Worm (Caenorhabditis elegans) whole organism, mixed stage, embryonic: ENCODE data around the gene F48E3.6.

Experiments
- bed-3 ChIP-seq: fragments of 200-800 bp; sonication (Bioruptor generic); optimal IDR thresholded peaks from 3 replicates; lab custom pipeline; 2018; ENCODE audit warnings: mild to moderate bottlenecking, missing genetic modification characterization, moderate library complexity, missing compliant biosample characterization
- blmp-1 ChIP-seq: fragments of 150-350 bp; optimal IDR thresholded peaks from 2 replicates; lab custom pipeline; 2014; ENCODE audit warnings: missing biosample characterization, missing genetic modification characterization
- ceh-43 ChIP-seq: fragments of 200-800 bp; sonication (Bioruptor generic); optimal IDR thresholded peaks from 2 replicates; lab custom pipeline; 2018; ENCODE audit warnings: mild to moderate bottlenecking, missing genetic modification characterization, moderate library complexity, missing compliant biosample characterization
- cnd-1 ChIP-seq: fragments of 200-800 bp; sonication (Bioruptor generic); optimal IDR thresholded peaks from 2 replicates; lab custom pipeline; 2018; ENCODE audit warnings: mild to moderate bottlenecking, missing genetic modification characterization, missing compliant biosample characterization
- elt-1 ChIP-seq: sonication (generic microtip); optimal IDR thresholded peaks from 2 replicates; lab custom pipeline; 2017; ENCODE audit warnings: missing genetic modification characterization, mild to moderate bottlenecking, missing compliant biosample characterization, antibody characterized with exemption, moderate library complexity, borderline replicate concordance; ENCODE audit not compliant: insufficient read depth
- lin-13 ChIP-seq: fragments of 150-350 bp; optimal IDR thresholded peaks from 2 replicates; lab custom pipeline; 2014; ENCODE audit warnings: missing biosample characterization, missing genetic modification characterization
- lsy-2 ChIP-seq: fragments of 150-350 bp; optimal IDR thresholded peaks from 2 replicates; lab custom pipeline; 2014; ENCODE audit warnings: missing biosample characterization, missing genetic modification characterization
- mab-5 ChIP-seq: fragments of 150-350 bp; optimal IDR thresholded peaks from 2 replicates; lab custom pipeline; 2014; ENCODE audit warnings: missing biosample characterization, missing genetic modification characterization
- nhr-237 ChIP-seq: fragments of 150-350 bp; optimal IDR thresholded peaks from 2 replicates; lab custom pipeline; 2014; ENCODE audit warnings: missing biosample characterization, missing genetic modification characterization
- snpc-4 ChIP-seq: fragments of 150-350 bp; optimal IDR thresholded peaks from 2 replicates; lab custom pipeline; 2014; ENCODE audit warnings: missing biosample characterization, missing genetic modification characterization
- tbx-8 ChIP-seq: fragments of 200-800 bp; sonication (Bioruptor generic); optimal IDR thresholded peaks from 2 replicates; lab custom pipeline; 2018; ENCODE audit warnings: mild to moderate bottlenecking, missing genetic modification characterization, moderate library complexity, missing compliant biosample characterization
- unc-120 ChIP-seq: sonication (generic microtip); optimal IDR thresholded peaks from 2 replicates; lab custom pipeline; 2017; ENCODE audit warnings: missing genetic modification characterization, missing compliant biosample characterization; ENCODE audit not compliant: poor library complexity, severe bottlenecking
- unc-39 ChIP-seq: fragments of 150-350 bp; optimal IDR thresholded peaks from 2 replicates; lab custom pipeline; 2014; ENCODE audit warnings: missing biosample characterization, missing genetic modification characterization
- ztf-11 ChIP-seq: fragments of 150-350 bp; optimal IDR thresholded peaks from 2 replicates; lab custom pipeline; 2014; ENCODE audit warnings: missing biosample characterization, missing genetic modification characterization

- TF ChIP-seq unc-120, result no peak
- no peak for TF ChIP-seq blmp-1 (tag; lab: Kevin White, UChicago)
- no peak for TF ChIP-seq mab-5 (tag; lab: Kevin White, UChicago)
- peak; percentile 64 for TF ChIP-seq lsy-2 (tag; lab: Kevin White, UChicago)
- no peak for TF ChIP-seq ztf-11
- no peak for TF ChIP-seq lin-13 (tag; lab: Kevin White, UChicago)
- TF ChIP-seq ceh-43 (GFP tag; lab: Kevin White, UChicago), result no peak
- no peak for TF ChIP-seq elt-1 (tag; lab: Kevin White, UChicago)
- no peak for TF ChIP-seq snpc-4
- no peak for TF ChIP-seq bed-3 (GFP tag; lab: Kevin White, UChicago)
- no peak for TF ChIP-seq unc-39 (tag; lab: Kevin White, UChicago)
- no peak for TF ChIP-seq tbx-8
- TF ChIP-seq cnd-1 (tag; lab: Kevin White, UChicago), result peak; percentile 35
- TF ChIP-seq nhr-237 (tag; lab: Kevin White, UChicago), result no peak
Measured at ce11 chrX:7457154-7457674, 45.5 kb downstream of the F48E3.6 start.
